Fruit fly (Drosophila melanogaster): ENCODE measurements around the gene CG42354.

The CG42354 gene

dm6 chrX:16105715-16106114 is 969 bp upstream of the CG42354 start (continued):
- TF ChIP-seq CG15479 (GFP tag; optimal IDR thresholded peaks at IDR 0.05) (no peak), NfI (GFP tag; optimal IDR thresholded peaks at IDR 0.05) (peak; percentile 16), CG1233 (GFP tag; optimal IDR thresholded peaks at IDR 0.05) (peak; percentile 9), en (GFP tag; optimal IDR thresholded peaks at IDR 0.05) (peak; percentile 18), CG10959 (GFP tag; IDR thresholded peaks at IDR 0.05) (no peak), abd-A (tag; optimal IDR thresholded peaks at IDR 0.05) (no peak), sna (GFP tag; IDR thresholded peaks at IDR 0.05; ENCODE audit: partially characterized antibody) (no peak), CG32772 (GFP tag; IDR thresholded peaks at IDR 0.05) (peak; percentile 52; the same call in 1 of the 2 replicates), CG12744 (GFP tag; optimal IDR thresholded peaks at IDR 0.05) (no peak), CG9215 (GFP tag; IDR thresholded peaks at IDR 0.05) (no peak), CG3995 (GFP tag; optimal IDR thresholded peaks at IDR 0.05) (no peak), HmgZ (tag; optimal IDR thresholded peaks at IDR 0.05) (peak; percentile 39), Ets65A (GFP tag) (peak; percentile 97), kah (GFP tag; optimal IDR thresholded peaks at IDR 0.05) (no peak), hth (optimal IDR thresholded peaks at IDR 0.05) (no peak), Jarid2 (GFP tag; optimal IDR thresholded peaks at IDR 0.05) (no peak), dan (GFP tag; IDR thresholded peaks at IDR 0.05) (no peak), CG17359 (tag; optimal IDR thresholded peaks at IDR 0.05) (peak; percentile 25), eve (GFP tag; optimal IDR thresholded peaks at IDR 0.05) (no peak), exex (tag; optimal IDR thresholded peaks at IDR 0.05) (peak; percentile 33), CTCF (GFP tag; optimal IDR thresholded peaks at IDR 0.05) (peak; percentile 98), mld (GFP tag; IDR thresholded peaks at IDR 0.05; ENCODE audit: partially characterized antibody) (no peak), CG7839 (tag; optimal IDR thresholded peaks at IDR 0.05) (peak; percentile 35), yki (optimal IDR thresholded peaks at IDR 0.05) (no peak), Ptx1 (GFP tag; IDR thresholded peaks at IDR 0.05) (peak; percentile 47), Fer2 (tag; optimal IDR thresholded peaks at IDR 0.05) (no peak), Doc2 (GFP tag; IDR thresholded peaks at IDR 0.05) (no peak), HLH3B (GFP tag; IDR thresholded peaks at IDR 0.05) (0 out of 2 replicates have a peak, but pooled peaks have one; percentile 22), bab2 (GFP tag; optimal IDR thresholded peaks at IDR 0.05) (peak; percentile 66), CG7786 (GFP tag; optimal IDR thresholded peaks at IDR 0.05) (no peak), Xbp1 (GFP tag; optimal IDR thresholded peaks at IDR 0.05) (peak; percentile 63), ken (GFP tag; IDR thresholded peaks at IDR 0.05) (0 out of 3 replicates have a peak, but pooled peaks have one; percentile 35), CG42726 (GFP tag; IDR thresholded peaks at IDR 0.05; ENCODE audit: partially characterized antibody) (peak; percentile 72), slbo (GFP tag; IDR thresholded peaks at IDR 0.05) (peak; percentile 69), inv (GFP tag; IDR thresholded peaks at IDR 0.05; ENCODE audit: partially characterized antibody) (no peak), lab (GFP tag; optimal IDR thresholded peaks at IDR 0.05) (no peak), crp (GFP tag; optimal IDR thresholded peaks at IDR 0.05) (no peak), pita (GFP tag; optimal IDR thresholded peaks at IDR 0.05) (peak; percentile 37), wek (GFP tag; optimal IDR thresholded peaks at IDR 0.05) (no peak), Pdp1 (GFP tag; optimal IDR thresholded peaks at IDR 0.05) (peak; percentile 54 to 62), Dip3 (GFP tag; optimal IDR thresholded peaks at IDR 0.05) (no peak), ase (GFP tag; IDR thresholded peaks at IDR 0.05) (peak; percentile 53; the same call in 2 of the 3 replicates), ham (GFP tag; IDR thresholded peaks at IDR 0.05) (no peak), CG6175 (GFP tag; IDR thresholded peaks at IDR 0.05) (no peak), lov (optimal IDR thresholded peaks at IDR 0.05) (no peak), lov (GFP tag; IDR thresholded peaks at IDR 0.05) (0 out of 3 replicates have a peak, but pooled peaks have one; percentile 6), C15 (GFP tag; IDR thresholded peaks at IDR 0.05) (no peak), ato (GFP tag; IDR thresholded peaks at IDR 0.05; ENCODE audit: partially characterized antibody) (0 out of 2 replicates have a peak, but pooled peaks have one; percentile 20), CG4404 (GFP tag; IDR thresholded peaks at IDR 0.05) (peak; percentile 19; the same call in 1 of the 2 replicates), gro (GFP tag; optimal IDR thresholded peaks at IDR 0.05) (peak; percentile 18), Bgb (GFP tag; IDR thresholded peaks at IDR 0.05; ENCODE audit: partially characterized antibody) (peak; percentile 49; the same call in 1 of the 2 replicates), klu (GFP tag; IDR thresholded peaks at IDR 0.05) (no peak)
